Worm (Caenorhabditis elegans) whole organism, early embryonic: ENCODE results near the gene Y50E8A.6.

Source experiments
- B0310.2 ChIP-seq: sonication (generic microtip); optimal IDR thresholded peaks from 2 replicates; lab custom pipeline; 2016; ENCODE audit warnings: mild to moderate bottlenecking, missing genetic modification characterization, missing compliant biosample characterization
- F13C5.2 ChIP-seq: sonication (generic microtip); optimal IDR thresholded peaks from 2 replicates; lab custom pipeline; 2017; ENCODE audit warnings: mild to moderate bottlenecking, missing genetic modification characterization, inconsistent platforms, missing compliant biosample characterization
- aly-1 ChIP-seq: sonication (generic microtip); optimal IDR thresholded peaks from 2 replicates; lab custom pipeline; 2016; ENCODE audit warnings: missing genetic modification characterization, missing compliant biosample characterization
- ama-1 ChIP-seq: fragments of 150-350 bp; optimal IDR thresholded peaks from 2 replicates; lab custom pipeline; 2014
- ceh-13 ChIP-seq: fragments of 200-800 bp; sonication (Bioruptor generic); optimal IDR thresholded peaks from 2 replicates; lab custom pipeline; 2018; ENCODE audit warnings: mild to moderate bottlenecking, missing genetic modification characterization, missing compliant biosample characterization
- ceh-36 ChIP-seq: sonication (generic microtip); optimal IDR thresholded peaks from 2 replicates; lab custom pipeline; 2016; ENCODE audit warnings: missing genetic modification characterization, inconsistent platforms, missing compliant biosample characterization
- ets-7 ChIP-seq: sonication (generic microtip); optimal IDR thresholded peaks from 2 replicates; lab custom pipeline; 2016; ENCODE audit warnings: missing genotype, missing genetic modification characterization, missing compliant biosample characterization
- flt-1 ChIP-seq: fragments of 200-800 bp; sonication (Bioruptor generic); IDR thresholded peaks from 2 replicates; pipeline ENCODE4 v1.3.6; 2022; ENCODE audit warnings: missing genetic modification characterization, missing compliant biosample characterization
- hmbx-1 ChIP-seq: sonication (generic microtip); optimal IDR thresholded peaks from 2 replicates; lab custom pipeline; 2016; ENCODE audit warnings: mild to moderate bottlenecking, missing genetic modification characterization, missing compliant biosample characterization
- hmg-4 ChIP-seq: fragments of 200-800 bp; sonication (Bioruptor generic); optimal IDR thresholded peaks from 2 replicates; lab custom pipeline; 2018; ENCODE audit warnings: mild to moderate bottlenecking, missing genetic modification characterization, missing compliant biosample characterization
- hnd-1 ChIP-seq: sonication (generic microtip); optimal IDR thresholded peaks from 2 replicates; lab custom pipeline; 2016; ENCODE audit warnings: missing genetic modification characterization, missing compliant biosample characterization
- pes-1 ChIP-seq: fragments of 200-800 bp; sonication (Bioruptor generic); IDR thresholded peaks from 2 replicates; pipeline ENCODE4 v1.3.6; 2022; ENCODE audit warnings: missing genetic modification reagents, missing genetic modification characterization, missing compliant biosample characterization
- scrt-1 ChIP-seq: fragments of 200-800 bp; sonication (Bioruptor generic); IDR thresholded peaks from 2 replicates; pipeline ENCODE4 v1.3.6; 2022; ENCODE audit warnings: missing genetic modification characterization, missing compliant biosample characterization
- sea-1 ChIP-seq: fragments of 200-800 bp; sonication (Bioruptor generic); conservative IDR thresholded peaks from 2 replicates; pipeline ENCODE4 v1.3.6; 2022; ENCODE audit warnings: missing genetic modification characterization, missing compliant biosample characterization
- tbx-11 ChIP-seq: fragments of 200-800 bp; sonication (Bioruptor generic); IDR thresholded peaks from 2 replicates; pipeline ENCODE4 v1.3.6; 2022; ENCODE audit warnings: missing genetic modification characterization, missing compliant biosample characterization
- tbx-37 ChIP-seq: fragments of 200-800 bp; sonication (Bioruptor generic); conservative IDR thresholded peaks from 2 replicates; pipeline ENCODE4 v1.3.6; 2022; ENCODE audit warnings: missing genetic modification reagents, missing genetic modification characterization, missing compliant biosample characterization
- tra-4 ChIP-seq: sonication (generic microtip); optimal IDR thresholded peaks from 2 replicates; lab custom pipeline; 2017; ENCODE audit warnings: missing genetic modification characterization, missing compliant biosample characterization

Y50E8A.6 gene

ce11 chrV:14712316-14712715 is 28.8 kb downstream of the Y50E8A.6 start, which contains the start of gene R08A2.5:
TSS of gene R08A2.5 (plus strand) at chrV:14712616.
- TF ChIP-seq ceh-36 (tag; lab: Kevin White, UChicago) (no peak), hmg-4 (GFP tag; lab: Kevin White, UChicago) (no peak), sea-1 (GFP tag; lab: Robert Waterston, UW) (no peak), hnd-1 (no peak), tbx-11 (GFP tag; lab: Robert Waterston, UW) (no peak), scrt-1 (GFP tag; lab: Robert Waterston, UW) (no peak), pes-1 (GFP tag; lab: Robert Waterston, UW) (no peak), ama-1 (lab: Kevin White, UChicago) (no peak), B0310.2 (no peak), tra-4 (no peak), aly-1 (no peak), hmbx-1 (no peak), flt-1 (GFP tag; lab: Robert Waterston, UW) (no peak), F13C5.2 (no peak)

DNA sequence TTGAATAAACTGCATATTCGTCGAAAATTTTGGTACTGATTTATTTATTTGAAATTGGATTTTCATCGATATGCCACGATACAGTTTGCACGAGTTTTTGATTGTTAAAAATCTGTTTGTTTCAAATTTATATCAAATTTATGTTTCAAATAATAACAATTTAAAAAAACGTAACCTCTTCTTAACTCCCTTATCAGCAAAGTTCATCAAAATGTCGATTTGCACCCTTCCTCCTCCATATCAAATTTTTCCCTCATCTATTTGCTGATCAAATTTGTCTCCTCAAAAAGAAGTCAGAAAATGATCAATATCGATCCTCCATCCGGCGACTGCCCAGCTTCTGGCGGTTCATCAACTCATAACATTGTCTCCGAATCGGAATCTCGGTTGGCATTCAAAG is 30.1 kb downstream of the Y50E8A.6 start, which contains the start of gene ssp-33:
Gene ssp-33, plus strand, starts transcription at position 301 of the 400 bp plus-strand sequence.
- TF ChIP-seq tbx-37 (GFP tag; lab: Robert Waterston, UW) (no peak), flt-1 (GFP tag; lab: Robert Waterston, UW) (no peak), ceh-36 (tag; lab: Kevin White, UChicago) (no peak), ama-1 (lab: Kevin White, UChicago) (no peak), ceh-13 (GFP tag; lab: Kevin White, UChicago) (no peak)

DNA sequence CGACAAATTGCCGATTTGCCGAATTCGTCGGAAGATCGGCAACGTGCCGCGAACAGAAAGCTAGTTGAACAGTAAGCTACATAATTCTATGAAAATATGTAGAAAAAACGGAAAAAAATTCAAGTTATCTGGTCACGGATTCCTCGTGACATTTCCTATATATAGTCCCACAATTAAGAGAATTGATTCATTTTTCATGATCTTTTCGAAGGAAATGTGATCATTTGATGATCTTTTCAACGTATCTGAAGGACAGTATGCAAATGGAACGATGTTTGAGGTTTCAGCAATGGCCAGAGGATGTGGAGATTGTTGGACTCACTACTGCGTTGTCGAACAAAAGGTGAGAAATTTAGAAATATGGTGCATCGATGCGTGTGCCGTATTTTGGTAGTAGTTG is 33.2 kb downstream of the Y50E8A.6 start, which contains the start of gene R08A2.9:
Gene R08A2.9, plus strand, starts transcription at position 301 of the 400 bp plus-strand sequence.
- TF ChIP-seq ama-1 (lab: Kevin White, UChicago) (no peak), sea-1 (GFP tag; lab: Robert Waterston, UW) (no peak), scrt-1 (GFP tag; lab: Robert Waterston, UW) (no peak), hmbx-1 (no peak), B0310.2 (no peak), ets-7 (tag; lab: Kevin White, UChicago) (no peak), tbx-11 (GFP tag; lab: Robert Waterston, UW) (no peak)

ce11 chrV:14698666-14699065 is 42.5 kb downstream of the Y50E8A.6 start, which contains the start of gene set-5:
TSS of gene set-5 (plus strand) at chrV:14698966.
- TF ChIP-seq tra-4 = no peak
- TF ChIP-seq scrt-1 (GFP tag; lab: Robert Waterston, UW) = no peak
- no peak for TF ChIP-seq hnd-1
- TF ChIP-seq ama-1 (lab: Kevin White, UChicago) = no peak
- no peak for TF ChIP-seq flt-1 (GFP tag; lab: Robert Waterston, UW)
- no peak for TF ChIP-seq hmbx-1

DNA sequence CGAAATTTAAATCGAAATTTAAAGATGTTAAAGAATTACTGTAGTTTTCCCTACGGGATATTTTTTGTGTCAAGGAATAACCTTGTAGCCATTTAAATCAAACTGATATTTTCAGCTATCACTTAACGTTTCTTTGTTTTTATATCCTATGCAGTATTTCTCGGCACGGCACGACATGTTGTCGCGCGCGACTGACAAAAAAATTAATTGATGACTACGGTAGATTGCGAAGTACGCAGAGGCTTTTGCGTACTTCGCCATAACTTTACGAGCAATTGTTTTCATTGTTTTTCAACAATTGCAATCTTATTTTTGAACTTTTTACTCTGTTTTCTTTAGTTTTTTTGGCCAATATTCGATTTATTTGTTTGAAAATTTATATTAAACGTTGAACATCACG is 43.1 kb downstream of the Y50E8A.6 start:
- TF ChIP-seq tbx-11 (GFP tag; lab: Robert Waterston, UW) (no peak), B0310.2 (no peak), hmbx-1 (no peak), scrt-1 (GFP tag; lab: Robert Waterston, UW) (no peak)

DNA sequence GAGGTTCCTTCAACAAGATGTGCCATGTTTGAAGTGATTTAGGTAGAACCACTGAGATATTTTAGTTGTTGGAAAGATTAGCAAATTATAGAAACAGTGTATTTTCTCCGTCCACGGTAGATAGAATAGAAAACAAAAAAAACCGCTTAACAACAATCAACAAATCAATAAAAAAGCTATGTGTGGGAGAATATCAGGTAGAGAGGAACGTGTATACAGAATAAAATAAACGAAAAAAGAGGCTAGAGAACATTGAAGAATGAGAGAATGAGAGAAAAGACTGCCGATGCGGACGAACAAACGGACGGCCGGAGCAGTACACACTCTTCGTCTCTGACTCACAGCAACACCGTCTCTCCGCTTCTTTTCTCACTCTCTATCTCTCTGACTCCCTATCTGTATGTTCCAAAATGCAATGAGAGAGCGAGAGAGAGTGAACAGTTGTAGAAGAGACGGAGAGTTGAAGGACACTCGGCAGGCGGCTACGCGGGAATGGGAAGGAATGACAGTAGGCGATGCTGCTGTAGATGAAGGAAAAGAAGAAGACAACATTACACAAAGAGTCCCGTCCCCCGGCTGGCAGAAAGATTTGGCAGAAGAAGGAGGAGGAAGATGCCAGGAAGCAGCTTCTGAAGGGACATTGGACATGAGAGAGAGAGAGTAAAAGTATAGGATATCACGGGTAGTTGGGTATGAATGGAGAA is 44.4 kb downstream of the Y50E8A.6 start, which contains the start of gene unc-112:
Gene unc-112, minus strand, starts transcription at position 51 of the 704 bp plus-strand sequence.
- TF ChIP-seq F13C5.2 (peak; percentile 79), B0310.2 (no peak), ceh-13 (GFP tag; lab: Kevin White, UChicago) (no peak), tra-4 (no peak), ets-7 (tag; lab: Kevin White, UChicago) (peak; percentile 45), flt-1 (GFP tag; lab: Robert Waterston, UW) (no peak), hnd-1 (no peak), hmg-4 (GFP tag; lab: Kevin White, UChicago) (peak; percentile 91), tbx-37 (GFP tag; lab: Robert Waterston, UW) (0 out of 2 replicates have a peak, but pooled peaks have one; percentile 4), aly-1 (peak; percentile 87), pes-1 (GFP tag; lab: Robert Waterston, UW) (no peak; the same call in 1 of the 2 replicates), tbx-11 (GFP tag; lab: Robert Waterston, UW) (0 out of 2 replicates have a peak, but pooled peaks have one; percentile 12), sea-1 (GFP tag; lab: Robert Waterston, UW) (no peak), scrt-1 (GFP tag; lab: Robert Waterston, UW) (no peak), ama-1 (lab: Kevin White, UChicago) (no peak), ceh-36 (tag; lab: Kevin White, UChicago) (no peak), hmbx-1 (no peak)

DNA sequence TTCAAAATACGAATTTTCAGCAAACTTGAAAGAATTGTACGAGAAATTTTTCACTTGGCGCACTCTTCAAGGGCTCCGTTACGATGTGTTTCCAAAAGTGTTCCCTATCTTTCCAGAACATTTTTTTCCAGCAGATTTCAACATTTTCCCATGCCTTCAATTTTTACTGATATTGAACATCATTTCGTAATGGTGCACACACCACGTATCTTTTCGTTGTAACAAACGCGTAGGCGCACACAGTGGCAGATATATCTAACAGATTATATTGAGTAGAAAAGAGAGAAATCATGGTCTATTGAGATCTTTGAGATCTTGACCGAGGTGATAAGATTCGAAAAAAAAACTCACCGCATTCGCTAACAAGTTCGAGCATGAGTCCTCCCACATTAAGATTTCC is 45.4 kb downstream of the Y50E8A.6 start:
- TF ChIP-seq hmbx-1 = no peak
- no peak for TF ChIP-seq F13C5.2
- no peak for TF ChIP-seq ceh-13 (GFP tag; lab: Kevin White, UChicago)
- no peak for TF ChIP-seq scrt-1 (GFP tag; lab: Robert Waterston, UW)
- no peak for TF ChIP-seq tbx-11 (GFP tag; lab: Robert Waterston, UW)
- no peak for TF ChIP-seq flt-1 (GFP tag; lab: Robert Waterston, UW)
- no peak for TF ChIP-seq ceh-36 (tag; lab: Kevin White, UChicago)
- TF ChIP-seq B0310.2 = no peak
- no peak for TF ChIP-seq ama-1 (lab: Kevin White, UChicago)
- TF ChIP-seq hmg-4 (GFP tag; lab: Kevin White, UChicago) = no peak
- TF ChIP-seq tra-4 = no peak
- no peak for TF ChIP-seq hnd-1
- TF ChIP-seq ets-7 (tag; lab: Kevin White, UChicago) = no peak
- no peak for TF ChIP-seq sea-1 (GFP tag; lab: Robert Waterston, UW)
- no peak for TF ChIP-seq aly-1
- TF ChIP-seq tbx-37 (GFP tag; lab: Robert Waterston, UW) = no peak
- no peak for TF ChIP-seq pes-1 (GFP tag; lab: Robert Waterston, UW)
